Worm (Caenorhabditis elegans): ENCODE data around the gene Y66A7A.4.

DNA sequence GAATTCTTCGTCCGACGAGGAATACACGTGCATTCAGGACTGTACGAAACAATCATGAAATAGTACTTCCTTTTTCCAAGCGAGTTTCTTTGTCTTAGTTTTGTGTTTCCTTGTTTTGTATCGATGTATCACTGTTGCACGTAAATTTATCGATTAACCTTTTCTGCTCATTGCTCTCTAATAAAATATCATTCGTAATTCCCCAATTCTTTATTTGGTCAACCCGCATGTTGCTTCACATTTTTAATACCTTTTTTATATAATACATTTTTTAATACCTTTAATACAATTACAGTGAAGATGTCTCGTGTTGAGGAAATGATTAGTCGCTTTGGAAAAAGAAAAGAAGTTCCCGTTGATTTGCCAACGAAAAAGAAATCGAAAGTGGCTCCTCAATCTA, 4.5 kb upstream of the Y66A7A.4 start, which contains the start of gene Y66D12A.1:
- TF ChIP-seq dve-1 (tag; optimal IDR thresholded peaks at IDR 0.05), result no peak
- no peak for TF ChIP-seq pha-4 (tag; optimal IDR thresholded peaks at IDR 0.05)
- TF ChIP-seq nhr-11 (tag; optimal IDR thresholded peaks at IDR 0.05), result no peak
- no peak for TF ChIP-seq tbx-7 (tag; optimal IDR thresholded peaks at IDR 0.05)
- TF ChIP-seq pha-2 (tag; optimal IDR thresholded peaks at IDR 0.05), result no peak
- no peak for TF ChIP-seq odd-2 (tag; optimal IDR thresholded peaks at IDR 0.05)
- no peak for TF ChIP-seq Y22D7AL.16 (tag; optimal IDR thresholded peaks at IDR 0.05)
- TF ChIP-seq F13H6.1 (tag; optimal IDR thresholded peaks at IDR 0.05), result no peak
- no peak for TF ChIP-seq fkh-6 (tag; optimal IDR thresholded peaks at IDR 0.05)
- no peak for TF ChIP-seq ceh-18 (tag; optimal IDR thresholded peaks at IDR 0.05)
- TF ChIP-seq nhr-232 (tag; optimal IDR thresholded peaks at IDR 0.05), result no peak
- no peak for TF ChIP-seq hlh-8 (tag; optimal IDR thresholded peaks at IDR 0.05)
- TF ChIP-seq unc-42 (tag; optimal IDR thresholded peaks at IDR 0.05), result no peak

Measured in whole organism, late embryonic.